Worm (Caenorhabditis elegans) whole organism, young adult: ENCODE measurements around the gene bris-1.

Experiments
- B0035.1 ChIP-seq: sonication (generic microtip); optimal IDR thresholded peaks from 2 replicates; lab custom pipeline; 2016; ENCODE audit warnings: missing genetic modification characterization, mild to moderate bottlenecking, missing compliant biosample characterization, missing genotype, missing genetic modification reagents
- F39B2.1 ChIP-seq: fragments of 200-800 bp; sonication (Bioruptor generic); IDR thresholded peaks from 2 replicates; pipeline ENCODE4 v1.3.6; 2022; ENCODE audit warnings: missing genetic modification reagents, missing genetic modification characterization, missing compliant biosample characterization
- K12H6.12 ChIP-seq: fragments of 200-800 bp; sonication (Bioruptor generic); optimal IDR thresholded peaks from 2 replicates; lab custom pipeline; 2018; ENCODE audit warnings: mild to moderate bottlenecking, missing genetic modification characterization, missing compliant biosample characterization
- akir-1 ChIP-seq: fragments of 200-800 bp; sonication (Bioruptor generic); optimal IDR thresholded peaks from 2 replicates; lab custom pipeline; 2018; ENCODE audit warnings: mild to moderate bottlenecking, missing genetic modification characterization, moderate library complexity, missing compliant biosample characterization
- aptf-2 ChIP-seq: fragments of 200-800 bp; sonication (Bioruptor generic); conservative IDR thresholded peaks from 2 replicates; pipeline ENCODE4 v1.3.6; 2022; ENCODE audit warnings: missing genetic modification reagents, missing genetic modification characterization, missing compliant biosample characterization
- attf-6 ChIP-seq: fragments of 200-800 bp; sonication (Bioruptor generic); IDR thresholded peaks from 2 replicates; pipeline ENCODE4 v1.3.6; 2022; ENCODE audit warnings: missing genetic modification reagents, missing genetic modification characterization, missing compliant biosample characterization
- bed-1 ChIP-seq: fragments of 200-800 bp; sonication (Bioruptor generic); IDR thresholded peaks from 2 replicates; pipeline ENCODE4 v1.3.6; 2022; ENCODE audit warnings: missing genetic modification reagents, missing genetic modification characterization, missing compliant biosample characterization
- cebp-2 ChIP-seq: fragments of 200-800 bp; sonication (Bioruptor generic); IDR thresholded peaks from 2 replicates; pipeline ENCODE4 v1.3.6; 2022; ENCODE audit warnings: missing genetic modification characterization, missing compliant biosample characterization
- ceh-100 ChIP-seq: fragments of 200-800 bp; sonication (Bioruptor generic); IDR thresholded peaks from 2 replicates; pipeline ENCODE4 v1.3.6; 2022; ENCODE audit warnings: missing genetic modification reagents, missing genetic modification characterization, missing compliant biosample characterization
- ceh-27 ChIP-seq: fragments of 200-800 bp; sonication (Bioruptor generic); optimal IDR thresholded peaks from 2 replicates; lab custom pipeline; 2018; ENCODE audit warnings: mild to moderate bottlenecking, missing genetic modification characterization, moderate library complexity, missing compliant biosample characterization
- ceh-58 ChIP-seq: fragments of 200-800 bp; sonication (Bioruptor generic); IDR thresholded peaks from 2 replicates; pipeline ENCODE4 v1.3.6; 2022; ENCODE audit warnings: missing genetic modification characterization, missing compliant biosample characterization
- ceh-91 ChIP-seq: fragments of 200-800 bp; sonication (Bioruptor generic); IDR thresholded peaks from 2 replicates; pipeline ENCODE4 v1.3.6; 2022; ENCODE audit warnings: missing genetic modification reagents, missing genetic modification characterization, missing compliant biosample characterization
- fkh-3 ChIP-seq: sonication (generic microtip); optimal IDR thresholded peaks from 2 replicates; lab custom pipeline; 2016; ENCODE audit warnings: mild to moderate bottlenecking, missing genetic modification characterization, missing compliant biosample characterization
- him-1 ChIP-seq: sonication (generic microtip); optimal IDR thresholded peaks from 2 replicates; lab custom pipeline; 2016; ENCODE audit warnings: missing genotype, missing genetic modification reagents, missing genetic modification characterization, missing compliant biosample characterization
- lin-40 ChIP-seq: sonication (generic microtip); optimal IDR thresholded peaks from 2 replicates; lab custom pipeline; 2016; ENCODE audit warnings: missing genetic modification characterization, mild to moderate bottlenecking, missing compliant biosample characterization, missing genotype, missing genetic modification reagents
- madf-3 ChIP-seq: fragments of 200-800 bp; sonication (Bioruptor generic); IDR thresholded peaks from 2 replicates; pipeline ENCODE4 v1.3.6; 2022; ENCODE audit warnings: missing genetic modification reagents, missing genetic modification characterization, missing compliant biosample characterization
- mes-4 ChIP-seq: sonication (generic microtip); optimal IDR thresholded peaks from 2 replicates; lab custom pipeline; 2016; ENCODE audit warnings: missing genotype, missing genetic modification characterization, missing compliant biosample characterization
- nfya-2 ChIP-seq: fragments of 200-800 bp; sonication (Bioruptor generic); IDR thresholded peaks from 2 replicates; pipeline ENCODE4 v1.3.6; 2022; ENCODE audit warnings: missing genetic modification reagents, missing genetic modification characterization, missing compliant biosample characterization
- nfyb-1 ChIP-seq: fragments of 200-800 bp; sonication (Bioruptor generic); IDR thresholded peaks from 2 replicates; pipeline ENCODE4 v1.3.6; 2022; ENCODE audit warnings: missing genetic modification reagents, missing genetic modification characterization, missing compliant biosample characterization
- nhr-120 ChIP-seq: fragments of 200-800 bp; sonication (Bioruptor generic); IDR thresholded peaks from 2 replicates; pipeline ENCODE4 v1.3.6; 2022; ENCODE audit warnings: missing genetic modification characterization, missing compliant biosample characterization
- pha-4 ChIP-seq: fragments of 150-350 bp; sonication (generic microtip); optimal IDR thresholded peaks from 2 replicates; lab custom pipeline; 2014; ENCODE audit warnings: missing biosample characterization, missing genetic modification reagents, missing genetic modification characterization

bris-1 gene

DNA sequence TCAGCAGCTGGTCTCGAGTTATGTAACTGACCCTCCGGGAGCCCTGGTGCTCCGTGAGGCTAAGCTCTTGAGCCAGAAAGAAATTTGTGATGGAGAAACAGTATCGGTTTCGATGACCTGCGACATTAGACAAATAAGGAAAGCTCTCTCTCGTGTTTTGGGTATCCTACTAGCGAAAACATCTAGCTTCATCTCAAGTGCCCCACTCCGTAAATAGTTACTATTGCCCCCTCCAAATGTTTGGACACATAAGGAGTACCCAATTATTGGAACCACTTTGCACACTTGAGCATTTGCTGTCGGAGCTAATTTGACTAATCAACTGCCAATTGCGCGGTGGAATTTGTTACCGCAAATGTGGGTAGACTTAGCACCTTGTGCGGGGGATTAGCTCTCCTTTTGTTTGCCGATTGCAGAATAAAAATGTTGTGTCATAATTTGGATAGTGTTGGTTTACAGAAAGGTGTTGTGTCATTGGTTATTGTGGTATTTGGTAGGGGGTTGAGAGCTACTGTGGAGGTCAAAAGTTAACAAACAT, 55.0 kb downstream of the bris-1 start:
- TF ChIP-seq attf-6 = no peak
- TF ChIP-seq ceh-27 (GFP tag; lab: Kevin White, UChicago) = no peak
- TF ChIP-seq nhr-120 (GFP tag; lab: Robert Waterston, UW) = no peak
- TF ChIP-seq lin-40 (tag; lab: Kevin White, UChicago) = no peak
- no peak for TF ChIP-seq ceh-91 (GFP tag; lab: Robert Waterston, UW)
- TF ChIP-seq pha-4 (tag; lab: Kevin White, UChicago) = no peak
- no peak for TF ChIP-seq nfya-2
- TF ChIP-seq cebp-2 = no peak
- no peak for TF ChIP-seq nfyb-1 (GFP tag; lab: Robert Waterston, UW)
- TF ChIP-seq fkh-3 = no peak
- TF ChIP-seq K12H6.12 = no peak

ce11 chrIV:3759823-3760222, 59.3 kb downstream of the bris-1 start:
- TF ChIP-seq ceh-58 (GFP tag; lab: Robert Waterston, UW) = no peak
- no peak for TF ChIP-seq bed-1 (GFP tag; lab: Robert Waterston, UW)
- no peak for TF ChIP-seq akir-1
- no peak for TF ChIP-seq nhr-120 (GFP tag; lab: Robert Waterston, UW)
- no peak for TF ChIP-seq F39B2.1 (GFP tag; lab: Robert Waterston, UW)
- TF ChIP-seq him-1 (tag; lab: Kevin White, UChicago) = no peak
- no peak for TF ChIP-seq mes-4
- no peak for TF ChIP-seq ceh-27 (GFP tag; lab: Kevin White, UChicago)
- TF ChIP-seq aptf-2 (GFP tag; lab: Robert Waterston, UW) = no peak
- no peak for TF ChIP-seq madf-3 (GFP tag; lab: Robert Waterston, UW)
- TF ChIP-seq B0035.1 (tag; lab: Kevin White, UChicago) = no peak
- TF ChIP-seq ceh-100 (GFP tag; lab: Robert Waterston, UW) = no peak
